Worm (Caenorhabditis elegans) whole organism, midembryonic: ENCODE results near the gene odr-8.

Experiments
- T22C8.4 ChIP-seq: fragments of 200-800 bp; sonication (Bioruptor generic); IDR thresholded peaks from 2 replicates; pipeline ENCODE4 v1.3.6; 2022; ENCODE audit warnings: missing genetic modification characterization, missing compliant biosample characterization
- cog-1 ChIP-seq: sonication (generic microtip); optimal IDR thresholded peaks from 2 replicates; lab custom pipeline; 2016; ENCODE audit warnings: missing genetic modification characterization, missing compliant biosample characterization
- flt-1 ChIP-seq: fragments of 200-800 bp; sonication (Bioruptor generic); IDR thresholded peaks from 2 replicates; pipeline ENCODE4 v1.3.6; 2022; ENCODE audit warnings: missing genetic modification characterization, missing compliant biosample characterization
- klf-2 ChIP-seq: fragments of 200-800 bp; sonication (Bioruptor generic); conservative IDR thresholded peaks from 2 replicates; pipeline ENCODE4 v1.3.6; 2022; ENCODE audit warnings: missing genetic modification reagents, missing genetic modification characterization, missing compliant biosample characterization
- ref-1 ChIP-seq: fragments of 200-800 bp; sonication (Bioruptor generic); conservative IDR thresholded peaks from 2 replicates; pipeline ENCODE4 v1.3.6; 2022; ENCODE audit warnings: missing genetic modification reagents, missing genetic modification characterization, missing compliant biosample characterization
- tab-1 ChIP-seq: fragments of 200-800 bp; sonication (Bioruptor generic); IDR thresholded peaks from 2 replicates; pipeline ENCODE4 v1.3.6; 2022; ENCODE audit warnings: missing genetic modification characterization, missing compliant biosample characterization
- ztf-29 ChIP-seq: fragments of 200-800 bp; sonication (Bioruptor generic); IDR thresholded peaks from 2 replicates; pipeline ENCODE4 v1.3.6; 2022; ENCODE audit warnings: missing genetic modification reagents, missing genetic modification characterization, missing compliant biosample characterization

DNA sequence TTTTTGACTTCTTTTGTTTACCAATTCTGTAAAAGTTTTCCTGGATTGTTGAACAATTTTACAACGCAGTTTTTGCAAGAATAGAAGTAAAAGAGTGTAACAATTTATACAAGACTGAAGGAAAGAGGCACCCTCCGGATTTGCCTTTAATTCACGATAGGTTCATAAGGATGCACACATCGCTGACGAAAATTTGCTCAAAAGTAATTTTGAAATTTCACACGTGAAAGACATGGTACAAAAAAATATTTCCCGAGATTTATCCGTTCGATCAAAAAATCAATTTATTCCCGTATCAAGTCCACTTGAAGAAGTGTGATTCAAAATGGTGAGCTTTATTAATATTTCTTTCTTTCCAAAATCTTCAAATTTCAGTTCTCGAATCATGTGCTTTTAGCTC lies 4.6 kb downstream of the odr-8 start, which contains the start of gene C43G2.3:
- TF ChIP-seq tab-1 (no peak), flt-1 (GFP tag; lab: Robert Waterston, UW) (no peak), klf-2 (GFP tag; lab: Robert Waterston, UW) (no peak), cog-1 (tag; lab: Kevin White, UChicago) (no peak), ztf-29 (GFP tag; lab: Robert Waterston, UW) (no peak), ref-1 (GFP tag; lab: Robert Waterston, UW) (no peak), T22C8.4 (GFP tag; lab: Robert Waterston, UW) (no peak)
